Worm (Caenorhabditis elegans) whole organism, L1 larva: ENCODE measurements around the gene cdk-11.1.

Experiments
- C16A3.4 ChIP-seq: fragments of 150-350 bp; optimal IDR thresholded peaks from 2 replicates; lab custom pipeline; 2014; ENCODE audit warnings: missing biosample characterization, missing genetic modification characterization
- C34B4.2 ChIP-seq: sonication (generic microtip); optimal IDR thresholded peaks from 2 replicates; lab custom pipeline; 2017; ENCODE audit warnings: mild to moderate bottlenecking, missing genetic modification characterization, missing compliant biosample characterization
- F16B12.6 ChIP-seq: fragments of 150-350 bp; optimal IDR thresholded peaks from 2 replicates; lab custom pipeline; 2014; ENCODE audit warnings: missing biosample characterization, missing genetic modification characterization
- aha-1 ChIP-seq: fragments of 150-350 bp; optimal IDR thresholded peaks from 2 replicates; lab custom pipeline; 2014; ENCODE audit warnings: missing biosample characterization, missing genetic modification characterization
- aly-2 ChIP-seq: fragments of 150-350 bp; optimal IDR thresholded peaks from 2 replicates; lab custom pipeline; 2014; ENCODE audit warnings: missing biosample characterization, missing genetic modification characterization
- ceh-8 ChIP-seq: fragments of 200-800 bp; sonication (Bioruptor generic); optimal IDR thresholded peaks from 2 replicates; lab custom pipeline; 2018; ENCODE audit warnings: mild to moderate bottlenecking, missing genetic modification characterization, moderate library complexity, missing compliant biosample characterization
- ceh-82 ChIP-seq, 3 experiments: fragments of 150-350 bp in 1 of 3; sonication (generic microtip) in 2 of 3; optimal IDR thresholded peaks; 2 replicates each; lab custom pipeline; 2014 to 2017; ENCODE audit warnings: missing biosample characterization in 3 of 3, missing genetic modification characterization in 3 of 3
- ceh-88 ChIP-seq: fragments of 200-800 bp; sonication (Bioruptor generic); IDR thresholded peaks from 2 replicates; pipeline ENCODE4 v1.3.6; 2022; ENCODE audit warnings: missing genetic modification characterization, missing compliant biosample characterization
- ces-1 ChIP-seq: fragments of 150-350 bp; optimal IDR thresholded peaks from 2 replicates; lab custom pipeline; 2014; ENCODE audit warnings: missing biosample characterization, missing genetic modification reagents, missing genetic modification characterization
- efl-3 ChIP-seq: fragments of 200-800 bp; sonication (Bioruptor generic); optimal IDR thresholded peaks from 2 replicates; lab custom pipeline; 2018; ENCODE audit warnings: mild to moderate bottlenecking, missing genetic modification characterization, missing compliant biosample characterization
- ets-5 ChIP-seq: fragments of 200-800 bp; sonication (Bioruptor generic); IDR thresholded peaks from 2 replicates; pipeline ENCODE4 v1.3.6; 2022; ENCODE audit warnings: missing genetic modification characterization, missing compliant biosample characterization
- grh-1 ChIP-seq: fragments of 200-800 bp; sonication (Bioruptor generic); IDR thresholded peaks from 2 replicates; pipeline ENCODE4 v1.3.6; 2022; ENCODE audit warnings: missing genetic modification reagents, missing genetic modification characterization, missing compliant biosample characterization
- irx-1 ChIP-seq: sonication (generic microtip); optimal IDR thresholded peaks from 2 replicates; lab custom pipeline; 2016; ENCODE audit warnings: missing genetic modification characterization, missing compliant biosample characterization
- isw-1 ChIP-seq: fragments of 200-800 bp; sonication (Bioruptor generic); IDR thresholded peaks from 2 replicates; pipeline ENCODE4 v1.3.6; 2022; ENCODE audit warnings: missing genetic modification characterization, missing compliant biosample characterization
- lin-14 ChIP-seq: fragments of 200-800 bp; sonication (Bioruptor generic); optimal IDR thresholded peaks from 2 replicates; lab custom pipeline; 2018; ENCODE audit warnings: mild to moderate bottlenecking, missing genetic modification characterization, moderate library complexity, missing compliant biosample characterization
- lin-39 ChIP-seq: fragments of 150-350 bp; optimal IDR thresholded peaks from 2 replicates; lab custom pipeline; 2014; ENCODE audit warnings: missing biosample characterization, missing genetic modification reagents, missing genetic modification characterization
- mab-9 ChIP-seq: fragments of 200-800 bp; sonication (Bioruptor generic); IDR thresholded peaks from 2 replicates; pipeline ENCODE4 v1.3.6; 2022; ENCODE audit warnings: missing genetic modification reagents, missing genetic modification characterization, missing compliant biosample characterization
- mdl-1 ChIP-seq, 2 experiments: fragments of 150-350 bp; optimal IDR thresholded peaks; 2 replicates each; lab custom pipeline; 2014 to 2017; ENCODE audit warnings: missing biosample characterization in 2 of 2, missing genetic modification characterization in 2 of 2, inconsistent platforms in 1 of 2
- mef-2 ChIP-seq: fragments of 150-350 bp; optimal IDR thresholded peaks from 2 replicates; lab custom pipeline; 2014; ENCODE audit warnings: missing biosample characterization, missing genetic modification characterization
- mep-1 ChIP-seq: fragments of 150-350 bp; optimal IDR thresholded peaks from 2 replicates; lab custom pipeline; 2014; ENCODE audit warnings: missing biosample characterization, missing genetic modification characterization
- nhr-28 ChIP-seq: fragments of 150-350 bp; optimal IDR thresholded peaks from 2 replicates; lab custom pipeline; 2014; ENCODE audit warnings: missing biosample characterization, missing genetic modification characterization
- nhr-77 ChIP-seq: fragments of 150-350 bp; optimal IDR thresholded peaks from 2 replicates; lab custom pipeline; 2014; ENCODE audit warnings: missing biosample characterization, missing genetic modification characterization
- nhr-90 ChIP-seq: sonication (generic microtip); optimal IDR thresholded peaks from 2 replicates; lab custom pipeline; 2016; ENCODE audit warnings: mild to moderate bottlenecking, missing genetic modification characterization, missing compliant biosample characterization; ENCODE audit not compliant: poor library complexity
- pag-3 ChIP-seq: sonication (generic microtip); optimal IDR thresholded peaks from 2 replicates; lab custom pipeline; 2017; ENCODE audit warnings: missing genetic modification characterization, mild to moderate bottlenecking, missing compliant biosample characterization, antibody characterized with exemption, borderline replicate concordance; ENCODE audit not compliant: insufficient read depth
- pax-3 ChIP-seq: fragments of 200-800 bp; sonication (Bioruptor generic); optimal IDR thresholded peaks from 2 replicates; lab custom pipeline; 2018; ENCODE audit warnings: mild to moderate bottlenecking, missing genetic modification characterization, moderate library complexity, missing compliant biosample characterization
- skn-1 ChIP-seq: fragments of 150-350 bp; optimal IDR thresholded peaks from 2 replicates; lab custom pipeline; 2014; ENCODE audit warnings: missing biosample characterization, missing genetic modification characterization
- snu-23 ChIP-seq: sonication (generic microtip); optimal IDR thresholded peaks from 2 replicates; lab custom pipeline; 2016; ENCODE audit warnings: missing genetic modification characterization, missing compliant biosample characterization
- sox-4 ChIP-seq: sonication (generic microtip); optimal IDR thresholded peaks from 2 replicates; lab custom pipeline; 2016; ENCODE audit warnings: missing genetic modification characterization, missing compliant biosample characterization
- swsn-7 ChIP-seq: sonication (generic microtip); optimal IDR thresholded peaks from 2 replicates; lab custom pipeline; 2016; ENCODE audit warnings: missing genetic modification characterization, missing compliant biosample characterization
- tbx-2 ChIP-seq: sonication (generic microtip); optimal IDR thresholded peaks from 2 replicates; lab custom pipeline; 2016; ENCODE audit warnings: missing genetic modification characterization, missing compliant biosample characterization
- unc-130 ChIP-seq: fragments of 150-350 bp; optimal IDR thresholded peaks from 2 replicates; lab custom pipeline; 2017; ENCODE audit warnings: missing biosample characterization, missing genetic modification characterization, inconsistent platforms
- unc-62 ChIP-seq: fragments of 150-350 bp; optimal IDR thresholded peaks from 2 replicates; lab custom pipeline; 2014; ENCODE audit warnings: missing biosample characterization, missing genetic modification reagents, missing genetic modification characterization
- unc-86 ChIP-seq: sonication (generic microtip); optimal IDR thresholded peaks from 2 replicates; lab custom pipeline; 2016; ENCODE audit warnings: missing genetic modification characterization, missing compliant biosample characterization
- unc-98 ChIP-seq: fragments of 200-800 bp; sonication (Bioruptor generic); IDR thresholded peaks from 2 replicates; pipeline ENCODE4 v1.3.6; 2022; ENCODE audit warnings: missing genetic modification characterization, missing compliant biosample characterization
- vab-15 ChIP-seq: sonication (generic microtip); optimal IDR thresholded peaks from 2 replicates; lab custom pipeline; 2017; ENCODE audit warnings: missing genotype, mild to moderate bottlenecking, missing genetic modification characterization, missing compliant biosample characterization
- xbp-1 ChIP-seq: sonication (generic microtip); optimal IDR thresholded peaks from 2 replicates; lab custom pipeline; 2016; ENCODE audit warnings: missing genetic modification characterization, missing compliant biosample characterization
- zip-4 ChIP-seq: fragments of 200-800 bp; sonication (Bioruptor generic); optimal IDR thresholded peaks from 2 replicates; lab custom pipeline; 2018; ENCODE audit warnings: mild to moderate bottlenecking, missing genetic modification characterization, moderate library complexity, missing compliant biosample characterization
- ztf-11 ChIP-seq, 2 experiments: sonication (generic microtip); optimal IDR thresholded peaks; 2 replicates each; lab custom pipeline; 2016 to 2017; ENCODE audit warnings: missing genetic modification characterization in 2 of 2, missing biosample characterization in 1 of 2, missing compliant biosample characterization in 1 of 2
- ztf-4 ChIP-seq: fragments of 150-350 bp; optimal IDR thresholded peaks from 2 replicates; lab custom pipeline; 2014; ENCODE audit warnings: missing biosample characterization, missing genetic modification characterization

The cdk-11.1 gene

DNA sequence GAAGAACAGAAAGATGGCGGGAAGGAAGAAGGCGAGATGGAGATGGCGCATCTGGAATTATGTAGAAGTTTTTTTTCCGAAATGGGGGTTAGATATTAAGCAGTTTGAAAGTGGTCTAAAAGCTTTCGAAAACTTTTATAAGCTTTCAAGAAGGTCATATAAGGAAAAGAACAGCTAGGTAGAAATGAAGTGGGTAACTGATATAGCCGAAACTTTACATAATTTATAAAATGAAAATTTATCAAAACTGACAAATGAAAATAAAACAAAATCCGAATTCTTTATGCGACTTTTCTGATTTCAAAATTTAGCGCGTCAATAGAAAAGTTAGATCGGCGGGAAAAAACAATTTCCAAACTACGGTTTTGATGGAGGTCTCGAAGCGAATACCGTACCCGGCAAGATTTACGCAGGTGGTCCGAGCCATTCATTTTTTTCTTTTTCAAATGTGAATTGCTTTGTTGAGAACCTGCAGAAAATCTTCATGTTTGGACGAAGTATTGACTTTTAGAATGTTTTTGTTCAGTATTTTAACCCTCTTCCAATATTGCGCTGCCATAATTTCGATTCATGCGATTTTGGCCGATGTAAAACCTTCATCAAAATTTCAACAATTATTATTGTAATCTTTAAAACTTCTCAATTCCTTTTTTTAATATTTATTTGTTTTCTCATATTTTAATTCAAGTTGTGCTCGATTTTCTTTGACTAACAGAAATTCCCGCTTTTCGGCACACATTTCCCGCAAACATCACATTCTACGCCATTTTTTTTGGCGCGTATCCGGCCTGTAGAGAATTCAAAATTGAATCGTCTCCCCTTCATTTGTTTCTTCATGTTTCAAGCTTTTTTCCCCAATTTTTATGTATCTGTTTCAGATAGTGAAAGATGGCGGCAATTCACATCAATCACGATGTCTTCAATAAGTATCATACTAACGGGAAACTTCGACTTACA lies 35.1 kb upstream of the cdk-11.1 start, which contains the start of the genes F18A1.7 and rpa-1 (continued):
- TF ChIP-seq nhr-28 (tag; lab: Kevin White, UChicago) = no peak
- no peak for TF ChIP-seq pag-3 (tag; lab: Kevin White, UChicago)
- TF ChIP-seq ztf-11 (tag; optimal IDR thresholded peaks at IDR 0.05; lab: Kevin White, UChicago) = no peak
- TF ChIP-seq F16B12.6 (tag; lab: Kevin White, UChicago) = peak; percentile 78
- peak; percentile 25 for TF ChIP-seq mep-1 (tag; lab: Kevin White, UChicago)
- TF ChIP-seq pax-3 (tag; lab: Kevin White, UChicago) = no peak
- TF ChIP-seq unc-130 = no peak
- no peak for TF ChIP-seq efl-3 (GFP tag; lab: Kevin White, UChicago)
- no peak for TF ChIP-seq unc-86 (tag; lab: Kevin White, UChicago)
- TF ChIP-seq skn-1 (tag; lab: Kevin White, UChicago) = no peak
- TF ChIP-seq ceh-82 (tag; optimal IDR thresholded peaks at IDR 0.05; lab: Kevin White, UChicago) = no peak
- no peak for TF ChIP-seq aha-1 (tag; lab: Kevin White, UChicago)
- TF ChIP-seq ces-1 (GFP tag; lab: Kevin White, UChicago) = no peak
- no peak for TF ChIP-seq mdl-1 (tag; optimal IDR thresholded peaks at IDR 0.05; lab: Kevin White, UChicago)
- no peak for TF ChIP-seq C16A3.4 (tag; lab: Kevin White, UChicago)
- TF ChIP-seq lin-39 (tag; lab: Kevin White, UChicago) = no peak
- no peak for TF ChIP-seq tbx-2 (tag; lab: Kevin White, UChicago)
- TF ChIP-seq isw-1 (GFP tag; lab: Robert Waterston, UW) = no peak
- TF ChIP-seq mab-9 (GFP tag; lab: Robert Waterston, UW) = no peak
- no peak for TF ChIP-seq ceh-88 (GFP tag; lab: Robert Waterston, UW)
- no peak for TF ChIP-seq mef-2 (tag; lab: Kevin White, UChicago)
- no peak for TF ChIP-seq zip-4 (GFP tag; lab: Kevin White, UChicago)
- TF ChIP-seq ets-5 = no peak
- TF ChIP-seq ztf-4 (tag; lab: Kevin White, UChicago) = no peak

DNA sequence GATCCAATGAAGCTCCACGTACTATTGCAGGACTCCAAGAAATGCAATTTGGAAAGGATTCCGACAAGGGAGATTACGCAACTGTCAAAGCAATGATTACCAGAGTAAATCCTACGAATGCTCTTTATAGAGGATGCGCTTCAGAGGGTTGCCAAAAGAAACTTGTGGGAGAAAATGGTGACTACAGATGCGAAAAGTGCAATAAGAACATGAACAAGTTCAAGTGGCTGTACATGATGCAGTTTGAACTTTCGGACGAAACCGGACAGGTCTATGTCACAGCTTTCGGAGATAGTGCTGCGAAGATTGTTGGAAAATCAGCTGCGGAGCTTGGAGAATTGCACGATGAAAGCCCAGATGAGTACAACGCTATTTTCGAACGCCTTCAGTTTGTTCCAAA lies 32.7 kb upstream of the cdk-11.1 start:
- TF ChIP-seq pag-3 (tag; lab: Kevin White, UChicago) (no peak), aly-2 (tag; lab: Kevin White, UChicago) (no peak), sox-4 (tag; lab: Kevin White, UChicago) (no peak), tbx-2 (tag; lab: Kevin White, UChicago) (no peak), isw-1 (GFP tag; lab: Robert Waterston, UW) (no peak), unc-62 (no peak), irx-1 (tag; lab: Kevin White, UChicago) (no peak), snu-23 (GFP tag; lab: Kevin White, UChicago) (no peak), nhr-77 (tag; lab: Kevin White, UChicago) (no peak), unc-98 (GFP tag; lab: Robert Waterston, UW) (no peak), nhr-90 (tag; lab: Kevin White, UChicago) (no peak), swsn-7 (tag; lab: Kevin White, UChicago) (no peak), aha-1 (tag; lab: Kevin White, UChicago) (no peak), grh-1 (GFP tag; lab: Robert Waterston, UW) (no peak), vab-15 (tag; lab: Kevin White, UChicago) (no peak), xbp-1 (tag; lab: Kevin White, UChicago) (no peak), lin-14 (no peak), C34B4.2 (tag; lab: Kevin White, UChicago) (no peak), ceh-8 (GFP tag; lab: Kevin White, UChicago) (no peak), unc-86 (tag; lab: Kevin White, UChicago) (no peak)
- TF ChIP-seq, all 84 proteins: peak for 0
